Fruit fly (Drosophila melanogaster): ENCODE data around the gene mura.
A peak's percentile ranks its signal among the peaks of the same experiment; 100 is the strongest.

Gene mura

dm6 chr3R:9496748-9497147, 54.9 kb downstream of the mura start (continued):
- TF ChIP-seq E2f2 (GFP tag; IDR thresholded peaks at IDR 0.05): peak; percentile 100
- TF ChIP-seq CTCF (GFP tag; optimal IDR thresholded peaks at IDR 0.05): peak; percentile 53
- TF ChIP-seq CG7987 (GFP tag; optimal IDR thresholded peaks at IDR 0.05): peak; percentile 59
- no peak for TF ChIP-seq hkb (optimal IDR thresholded peaks at IDR 0.05)
- no peak for TF ChIP-seq hkb (GFP tag; IDR thresholded peaks at IDR 0.05)
- TF ChIP-seq CG34224 (GFP tag; IDR thresholded peaks at IDR 0.05; ENCODE audit: partially characterized antibody): peak; percentile 36; the same call in 1 of the 3 replicates
- TF ChIP-seq CG3407 (GFP tag; optimal IDR thresholded peaks at IDR 0.05): peak; percentile 29
- peak; percentile 35 for TF ChIP-seq CG17186 (GFP tag; optimal IDR thresholded peaks at IDR 0.05)
- TF ChIP-seq CG10959 (GFP tag; IDR thresholded peaks at IDR 0.05): no peak
- TF ChIP-seq Ptx1 (GFP tag; IDR thresholded peaks at IDR 0.05): peak; percentile 76
- TF ChIP-seq CG18262 (tag; optimal IDR thresholded peaks at IDR 0.05): peak; percentile 38
- TF ChIP-seq Dek (tag; optimal IDR thresholded peaks at IDR 0.05): peak; percentile 82
- TF ChIP-seq dan (GFP tag; IDR thresholded peaks at IDR 0.05): no peak
- no peak for TF ChIP-seq CG10565 (GFP tag; optimal IDR thresholded peaks at IDR 0.05)
- TF ChIP-seq Spps (tag; optimal IDR thresholded peaks at IDR 0.05): no peak
- TF ChIP-seq H15 (GFP tag; IDR thresholded peaks at IDR 0.05): peak; percentile 55; the same call in 1 of the 3 replicates
- TF ChIP-seq cato (GFP tag; optimal IDR thresholded peaks at IDR 0.05; ENCODE audit: borderline replicate concordance): no peak
- TF ChIP-seq Hr51 (GFP tag; optimal IDR thresholded peaks at IDR 0.05): peak; percentile 37 to 83
- TF ChIP-seq Fer3 (tag; optimal IDR thresholded peaks at IDR 0.05): peak; percentile 60
- peak; percentile 85 for TF ChIP-seq sob (GFP tag; IDR thresholded peaks at IDR 0.05)
- TF ChIP-seq CG15601 (tag; optimal IDR thresholded peaks at IDR 0.05): peak; percentile 77
- TF ChIP-seq row (GFP tag; IDR thresholded peaks at IDR 0.05): peak; percentile 9; the same call in 1 of the 3 replicates
- peak; percentile 55 for TF ChIP-seq Bdp1 (GFP tag; optimal IDR thresholded peaks at IDR 0.05)
- peak; percentile 74 for TF ChIP-seq tna (GFP tag; IDR thresholded peaks at IDR 0.05; ENCODE audit: partially characterized antibody)
- TF ChIP-seq Lpt (GFP tag; optimal IDR thresholded peaks at IDR 0.05): no peak
- no peak for TF ChIP-seq Sox100B (GFP tag; optimal IDR thresholded peaks at IDR 0.05)
- peak; percentile 87 for TF ChIP-seq sug (tag; optimal IDR thresholded peaks at IDR 0.05)
- peak; percentile 67 for TF ChIP-seq chn (GFP tag; optimal IDR thresholded peaks at IDR 0.05)
- peak; percentile 54 for TF ChIP-seq CG13123 (GFP tag; optimal IDR thresholded peaks at IDR 0.05)
- no peak for TF ChIP-seq tup (GFP tag; optimal IDR thresholded peaks at IDR 0.05)
- peak; percentile 58 for TF ChIP-seq CG11398 (GFP tag; optimal IDR thresholded peaks at IDR 0.05)
- peak; percentile 72 for TF ChIP-seq CG32772 (GFP tag; IDR thresholded peaks at IDR 0.05)
- TF ChIP-seq CG11696 (GFP tag; IDR thresholded peaks at IDR 0.05): no peak
- peak; percentile 77 for TF ChIP-seq CG12769 (tag; optimal IDR thresholded peaks at IDR 0.05)
- peak; percentile 69 for TF ChIP-seq grau (tag; optimal IDR thresholded peaks at IDR 0.05)
- TF ChIP-seq ara (GFP tag; IDR thresholded peaks at IDR 0.05): peak; percentile 32; the same call in 1 of the 2 replicates
- TF ChIP-seq CG3995 (GFP tag; optimal IDR thresholded peaks at IDR 0.05): peak; percentile 59
- no peak for TF ChIP-seq tio (GFP tag; optimal IDR thresholded peaks at IDR 0.05)
- peak; percentile 66 for TF ChIP-seq ssp (GFP tag; IDR thresholded peaks at IDR 0.05)
- no peak for TF ChIP-seq CG12071 (GFP tag; optimal IDR thresholded peaks at IDR 0.05)
- no peak for TF ChIP-seq onecut (GFP tag; IDR thresholded peaks at IDR 0.05)
- no peak for TF ChIP-seq yki (optimal IDR thresholded peaks at IDR 0.05)
- TF ChIP-seq CG7372 (GFP tag; IDR thresholded peaks at IDR 0.05): 0 out of 2 replicates have a peak, but pooled peaks have one; percentile 35
- TF ChIP-seq Hr3 (GFP tag; optimal IDR thresholded peaks at IDR 0.05): peak; percentile 68
- TF ChIP-seq Stat92E (GFP tag; optimal IDR thresholded peaks at IDR 0.05): peak in 1 of 3 experiments; percentile 92
- TF ChIP-seq D19B (GFP tag; optimal IDR thresholded peaks at IDR 0.05): peak; percentile 12
- peak; percentile 20 for TF ChIP-seq CG13296 (GFP tag; optimal IDR thresholded peaks at IDR 0.05)
- TF ChIP-seq Dbx (GFP tag; IDR thresholded peaks at IDR 0.05): peak; percentile 67; the same call in 2 of the 3 replicates
- TF ChIP-seq Bteb2 (GFP tag; optimal IDR thresholded peaks at IDR 0.05): peak; percentile 81
- TF ChIP-seq nmo (GFP tag; optimal IDR thresholded peaks at IDR 0.05): peak; percentile 78
- no peak for TF ChIP-seq CG6854 (GFP tag; optimal IDR thresholded peaks at IDR 0.05)
- TF ChIP-seq Nf-YC (tag; optimal IDR thresholded peaks at IDR 0.05): peak; percentile 70
